Fruit fly (Drosophila melanogaster): ENCODE measurements around the gene Gnmt.

DNA sequence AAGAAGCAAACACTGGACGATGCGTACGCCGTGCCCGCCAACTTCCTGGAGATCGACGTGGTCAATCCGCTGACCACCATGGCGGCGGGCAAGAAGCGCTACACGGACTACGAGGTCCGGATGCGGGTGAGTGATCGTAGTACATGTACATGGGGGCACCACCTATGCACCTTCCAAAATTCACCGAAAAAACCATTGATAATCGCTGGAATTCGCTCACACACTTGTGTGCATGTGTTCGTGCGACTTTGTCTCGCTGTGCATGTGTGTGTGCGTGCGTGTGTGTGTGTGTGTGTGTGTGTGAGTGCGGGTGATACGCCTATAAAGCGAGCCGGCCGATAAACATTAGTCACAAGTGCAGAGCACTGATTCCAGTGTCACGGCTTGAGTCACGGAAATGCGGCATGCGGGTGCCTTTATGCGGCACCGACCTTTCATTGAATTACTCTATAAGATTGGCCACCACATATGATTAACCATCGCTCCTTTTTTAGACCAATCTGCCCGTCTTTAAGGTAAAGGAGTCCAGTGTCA is 45.9 kb upstream of the Gnmt start:
- no peak for TF ChIP-seq Clk (GFP tag; optimal IDR thresholded peaks at IDR 0.05)
- TF ChIP-seq CG1620 (GFP tag; optimal IDR thresholded peaks at IDR 0.05), result no peak
- no peak for TF ChIP-seq CG7045 (GFP tag; optimal IDR thresholded peaks at IDR 0.05)
- no peak for TF ChIP-seq pad (GFP tag; optimal IDR thresholded peaks at IDR 0.05)

Data from whole organism, adult.